Worm (Caenorhabditis elegans) whole organism, late embryonic: Measurements from ENCODE around the gene atln-2.

Experiments used
- ceh-45 ChIP-seq: fragments of 200-800 bp; sonication (Bioruptor generic); IDR thresholded peaks from 2 replicates; pipeline ENCODE4 v1.3.6; 2022; ENCODE audit warnings: missing genetic modification reagents, missing genetic modification characterization, missing compliant biosample characterization
- ceh-6 ChIP-seq: fragments of 200-800 bp; sonication (Bioruptor generic); optimal IDR thresholded peaks from 2 replicates; lab custom pipeline; 2018; ENCODE audit warnings: mild to moderate bottlenecking, missing genetic modification characterization, missing compliant biosample characterization
- che-1 ChIP-seq: sonication (generic microtip); optimal IDR thresholded peaks from 2 replicates; lab custom pipeline; 2016; ENCODE audit warnings: mild to moderate bottlenecking, missing genetic modification characterization, missing compliant biosample characterization
- elt-2 ChIP-seq: sonication (generic microtip); optimal IDR thresholded peaks from 2 replicates; lab custom pipeline; 2016; ENCODE audit warnings: missing genetic modification reagents, missing genetic modification characterization, missing compliant biosample characterization
- eyg-1 ChIP-seq: sonication (generic microtip); optimal IDR thresholded peaks from 2 replicates; lab custom pipeline; 2016; ENCODE audit warnings: missing genotype, missing genetic modification characterization, missing compliant biosample characterization
- fkh-10 ChIP-seq: fragments of 150-350 bp; optimal IDR thresholded peaks from 2 replicates; lab custom pipeline; 2014; ENCODE audit warnings: missing biosample characterization, missing genetic modification reagents, missing genetic modification characterization
- hlh-6 ChIP-seq: sonication (generic microtip); optimal IDR thresholded peaks from 2 replicates; lab custom pipeline; 2016; ENCODE audit warnings: missing genotype, missing genetic modification characterization, missing compliant biosample characterization
- nhr-11 ChIP-seq: fragments of 150-350 bp; optimal IDR thresholded peaks from 2 replicates; lab custom pipeline; 2014; ENCODE audit warnings: missing biosample characterization, missing genetic modification characterization
- pha-4 ChIP-seq: fragments of 150-350 bp; optimal IDR thresholded peaks from 2 replicates; lab custom pipeline; 2018; ENCODE audit warnings: missing biosample characterization, missing genetic modification reagents, missing genetic modification characterization
- pqm-1 ChIP-seq: sonication (generic microtip); optimal IDR thresholded peaks from 2 replicates; lab custom pipeline; 2016; ENCODE audit warnings: missing genetic modification characterization, missing compliant biosample characterization
- rnt-1 ChIP-seq: sonication (generic microtip); optimal IDR thresholded peaks from 2 replicates; lab custom pipeline; 2016; ENCODE audit warnings: missing genetic modification characterization, missing compliant biosample characterization
- sdc-2 ChIP-seq: sonication (generic microtip); optimal IDR thresholded peaks from 2 replicates; lab custom pipeline; 2016; ENCODE audit warnings: missing genotype, missing genetic modification characterization, missing compliant biosample characterization
- unc-55 ChIP-seq: sonication (generic microtip); optimal IDR thresholded peaks from 2 replicates; lab custom pipeline; 2017; ENCODE audit warnings: missing biosample characterization, missing genetic modification reagents, missing genetic modification characterization
- ztf-16 ChIP-seq: sonication (generic microtip); optimal IDR thresholded peaks from 2 replicates; lab custom pipeline; 2017; ENCODE audit warnings: missing genetic modification characterization, missing compliant biosample characterization

ce11 chrIV:14954842-14955241, 26.6 kb upstream of the atln-2 start:
- no peak for TF ChIP-seq ceh-6 (GFP tag; lab: Kevin White, UChicago)
- TF ChIP-seq unc-55 (GFP tag; lab: Kevin White, UChicago) = no peak
- TF ChIP-seq pqm-1 (tag; lab: Kevin White, UChicago) = no peak
- TF ChIP-seq elt-2 (tag; lab: Kevin White, UChicago) = no peak
- TF ChIP-seq sdc-2 = no peak
- no peak for TF ChIP-seq hlh-6
- no peak for TF ChIP-seq ztf-16 (tag; lab: Kevin White, UChicago)
- no peak for TF ChIP-seq fkh-10 (GFP tag; lab: Kevin White, UChicago)
- TF ChIP-seq eyg-1 (tag; lab: Kevin White, UChicago) = no peak
- TF ChIP-seq pha-4 (tag; lab: Kevin White, UChicago) = no peak
- no peak for TF ChIP-seq che-1 (tag; lab: Kevin White, UChicago)
- no peak for TF ChIP-seq rnt-1 (tag; lab: Kevin White, UChicago)
- TF ChIP-seq ceh-45 (GFP tag; lab: Robert Waterston, UW) = no peak
- no peak for TF ChIP-seq nhr-11 (tag; lab: Kevin White, UChicago)
